Worm (Caenorhabditis elegans) whole organism, late embryonic: Measurements from ENCODE around the gene dpm-3.

Experiments
- C08G9.2 ChIP-seq: sonication (generic microtip); optimal IDR thresholded peaks from 2 replicates; lab custom pipeline; 2016; ENCODE audit warnings: mild to moderate bottlenecking, missing genetic modification characterization, moderate library complexity, missing compliant biosample characterization
- F13H6.1 ChIP-seq: sonication (generic microtip); optimal IDR thresholded peaks from 2 replicates; lab custom pipeline; 2016; ENCODE audit warnings: missing genetic modification characterization, missing compliant biosample characterization
- K09A11.1 ChIP-seq: sonication (generic microtip); optimal IDR thresholded peaks from 2 replicates; lab custom pipeline; 2017; ENCODE audit warnings: antibody characterized with exemption, mild to moderate bottlenecking, missing genetic modification characterization, missing compliant biosample characterization; ENCODE audit not compliant: insufficient read depth
- Y22D7AL.16 ChIP-seq: sonication (generic microtip); optimal IDR thresholded peaks from 2 replicates; lab custom pipeline; 2016; ENCODE audit warnings: missing genetic modification characterization, missing compliant biosample characterization
- ceh-18 ChIP-seq: sonication (generic microtip); optimal IDR thresholded peaks from 2 replicates; lab custom pipeline; 2016; ENCODE audit warnings: missing genetic modification characterization, missing compliant biosample characterization
- ceh-19 ChIP-seq: fragments of 200-800 bp; sonication (Bioruptor generic); optimal IDR thresholded peaks from 2 replicates; lab custom pipeline; 2018; ENCODE audit warnings: mild to moderate bottlenecking, missing genetic modification characterization, missing compliant biosample characterization
- ceh-2 ChIP-seq: sonication (generic microtip); optimal IDR thresholded peaks from 2 replicates; lab custom pipeline; 2016; ENCODE audit warnings: missing genotype, missing genetic modification characterization, missing compliant biosample characterization
- ceh-45 ChIP-seq: fragments of 200-800 bp; sonication (Bioruptor generic); IDR thresholded peaks from 2 replicates; pipeline ENCODE4 v1.3.6; 2022; ENCODE audit warnings: missing genetic modification reagents, missing genetic modification characterization, missing compliant biosample characterization
- ceh-48 ChIP-seq: sonication (generic microtip); optimal IDR thresholded peaks from 2 replicates; lab custom pipeline; 2016; ENCODE audit warnings: missing genetic modification characterization, inconsistent platforms, missing compliant biosample characterization
- ceh-9 ChIP-seq: sonication (generic microtip); optimal IDR thresholded peaks from 2 replicates; lab custom pipeline; 2016; ENCODE audit warnings: mild to moderate bottlenecking, missing genetic modification characterization, inconsistent platforms, missing compliant biosample characterization
- che-1 ChIP-seq: sonication (generic microtip); optimal IDR thresholded peaks from 2 replicates; lab custom pipeline; 2016; ENCODE audit warnings: mild to moderate bottlenecking, missing genetic modification characterization, missing compliant biosample characterization
- elt-2 ChIP-seq: sonication (generic microtip); optimal IDR thresholded peaks from 2 replicates; lab custom pipeline; 2016; ENCODE audit warnings: missing genetic modification reagents, missing genetic modification characterization, missing compliant biosample characterization
- elt-4 ChIP-seq: sonication (generic microtip); optimal IDR thresholded peaks from 2 replicates; lab custom pipeline; 2016; ENCODE audit warnings: missing genetic modification characterization, missing compliant biosample characterization
- gmeb-2 ChIP-seq: sonication (generic microtip); optimal IDR thresholded peaks from 2 replicates; lab custom pipeline; 2016; ENCODE audit warnings: missing genetic modification characterization, inconsistent platforms, missing compliant biosample characterization
- hlh-15 ChIP-seq: sonication (generic microtip); optimal IDR thresholded peaks from 2 replicates; lab custom pipeline; 2016; ENCODE audit warnings: missing genetic modification characterization, missing compliant biosample characterization
- hlh-30 ChIP-seq: sonication (generic microtip); optimal IDR thresholded peaks from 2 replicates; lab custom pipeline; 2017; ENCODE audit warnings: antibody characterized with exemption, missing genetic modification characterization, missing compliant biosample characterization; ENCODE audit not compliant: insufficient read depth
- hlh-6 ChIP-seq: sonication (generic microtip); optimal IDR thresholded peaks from 2 replicates; lab custom pipeline; 2016; ENCODE audit warnings: missing genotype, missing genetic modification characterization, missing compliant biosample characterization
- hlh-8 ChIP-seq: sonication (generic microtip); optimal IDR thresholded peaks from 2 replicates; lab custom pipeline; 2016; ENCODE audit warnings: missing genotype, missing genetic modification characterization, missing compliant biosample characterization
- madf-2 ChIP-seq: sonication (generic microtip); optimal IDR thresholded peaks from 2 replicates; lab custom pipeline; 2017; ENCODE audit warnings: missing genetic modification characterization, missing compliant biosample characterization
- nfya-1 ChIP-seq: sonication (generic microtip); optimal IDR thresholded peaks from 2 replicates; lab custom pipeline; 2017; ENCODE audit warnings: missing genetic modification characterization, mild to moderate bottlenecking, missing compliant biosample characterization, antibody characterized with exemption, moderate library complexity
- pag-3 ChIP-seq: sonication (generic microtip); optimal IDR thresholded peaks from 2 replicates; lab custom pipeline; 2016; ENCODE audit warnings: missing compliant biosample characterization, missing genetic modification characterization, borderline replicate concordance
- pat-9 ChIP-seq: fragments of 200-800 bp; sonication (Bioruptor generic); optimal IDR thresholded peaks from 2 replicates; lab custom pipeline; 2018; ENCODE audit warnings: mild to moderate bottlenecking, missing genetic modification characterization, moderate library complexity, missing compliant biosample characterization
- pha-2 ChIP-seq: sonication (generic microtip); optimal IDR thresholded peaks from 2 replicates; lab custom pipeline; 2017; ENCODE audit warnings: mild to moderate bottlenecking, missing genetic modification characterization, missing compliant biosample characterization
- pha-4 ChIP-seq: fragments of 150-350 bp; optimal IDR thresholded peaks from 2 replicates; lab custom pipeline; 2018; ENCODE audit warnings: missing biosample characterization, missing genetic modification reagents, missing genetic modification characterization
- pqm-1 ChIP-seq: sonication (generic microtip); optimal IDR thresholded peaks from 2 replicates; lab custom pipeline; 2016; ENCODE audit warnings: missing genetic modification characterization, missing compliant biosample characterization
- pros-1 ChIP-seq: fragments of 150-350 bp; optimal IDR thresholded peaks from 2 replicates; lab custom pipeline; 2014; ENCODE audit warnings: missing biosample characterization, missing genetic modification reagents, missing genetic modification characterization
- ref-2 ChIP-seq: sonication (generic microtip); optimal IDR thresholded peaks from 2 replicates; lab custom pipeline; 2016; ENCODE audit warnings: missing genetic modification characterization, missing compliant biosample characterization
- rnt-1 ChIP-seq: sonication (generic microtip); optimal IDR thresholded peaks from 2 replicates; lab custom pipeline; 2016; ENCODE audit warnings: missing genetic modification characterization, missing compliant biosample characterization
- sdc-2 ChIP-seq: sonication (generic microtip); optimal IDR thresholded peaks from 2 replicates; lab custom pipeline; 2016; ENCODE audit warnings: missing genotype, missing genetic modification characterization, missing compliant biosample characterization
- sox-4 ChIP-seq: sonication (generic microtip); optimal IDR thresholded peaks from 2 replicates; lab custom pipeline; 2017; ENCODE audit warnings: mild to moderate bottlenecking, missing genetic modification characterization, inconsistent platforms, missing compliant biosample characterization
- tbx-7 ChIP-seq: sonication (generic microtip); optimal IDR thresholded peaks from 2 replicates; lab custom pipeline; 2016; ENCODE audit warnings: missing genotype, missing genetic modification characterization, missing compliant biosample characterization
- unc-3 ChIP-seq, 2 experiments: fragments of 200-800 bp in 1 of 2; sonication (Bioruptor generic) in 1 of 2; sonication (generic microtip) in 1 of 2; conservative IDR thresholded peaks in 1 of 2; optimal IDR thresholded peaks in 1 of 2; 2 replicates each; pipeline versions ENCODE4 v1.3.6 to Lab custom; 2016 to 2022; ENCODE audit warnings: missing compliant biosample characterization in 2 of 2, missing genetic modification characterization in 2 of 2, missing genetic modification reagents in 1 of 2
- unc-42 ChIP-seq: sonication (generic microtip); optimal IDR thresholded peaks from 2 replicates; lab custom pipeline; 2016; ENCODE audit warnings: missing genotype, missing genetic modification characterization, missing compliant biosample characterization
- unc-55 ChIP-seq: sonication (generic microtip); optimal IDR thresholded peaks from 2 replicates; lab custom pipeline; 2017; ENCODE audit warnings: missing biosample characterization, missing genetic modification reagents, missing genetic modification characterization
- unc-86 ChIP-seq: sonication (generic microtip); optimal IDR thresholded peaks from 2 replicates; lab custom pipeline; 2016; ENCODE audit warnings: missing genetic modification characterization, missing compliant biosample characterization
- ztf-16 ChIP-seq: sonication (generic microtip); optimal IDR thresholded peaks from 2 replicates; lab custom pipeline; 2017; ENCODE audit warnings: missing genetic modification characterization, missing compliant biosample characterization

Gene dpm-3

DNA sequence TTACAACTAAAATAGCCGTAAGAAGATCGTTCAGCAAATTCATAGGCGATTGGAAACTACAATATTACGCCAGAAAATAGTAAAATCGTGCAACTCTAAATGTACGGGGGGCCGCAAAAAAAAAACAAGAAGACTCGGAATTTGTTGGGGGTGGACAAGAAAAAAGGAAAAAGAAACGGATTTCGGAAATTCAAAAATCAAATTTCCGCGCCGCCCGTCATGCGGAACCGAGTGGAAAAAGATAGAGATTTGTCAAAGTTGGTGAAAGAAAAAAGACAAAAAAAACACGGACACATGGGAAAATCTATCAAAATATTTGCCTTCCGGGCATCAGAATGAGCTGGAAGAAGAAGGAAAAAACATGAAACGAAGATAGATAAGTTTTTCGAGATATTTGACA lies 27.9 kb downstream of the dpm-3 start:
- TF ChIP-seq unc-42 (tag; lab: Kevin White, UChicago) (peak; percentile 86), sox-4 (tag; lab: Kevin White, UChicago) (no peak)

DNA sequence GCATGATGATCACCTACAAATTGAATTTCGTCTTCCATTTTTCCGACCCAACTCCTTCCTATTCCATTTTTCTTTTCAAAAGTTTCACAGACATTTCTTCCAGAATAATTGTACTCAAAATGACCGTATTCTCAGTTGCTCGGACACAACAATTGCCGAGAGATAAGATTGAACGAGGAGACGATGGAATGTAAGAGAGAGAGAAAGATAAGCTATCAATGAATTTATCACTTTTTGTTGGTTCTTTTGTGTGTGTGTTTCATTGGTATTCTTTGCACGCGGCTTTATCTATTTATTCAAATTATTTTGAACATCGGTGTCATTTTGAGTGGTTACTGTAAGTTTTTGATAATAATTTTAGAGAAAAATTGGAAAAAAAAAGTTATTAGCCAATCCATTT lies 29.1 kb downstream of the dpm-3 start, which contains the start of gene ugt-65:
ugt-65 (plus strand) TSS at position 229 of the 400 bp plus-strand sequence.
- TF ChIP-seq nfya-1 (tag; lab: Kevin White, UChicago) = no peak
- no peak for TF ChIP-seq hlh-8 (tag; lab: Kevin White, UChicago)
- TF ChIP-seq rnt-1 = no peak
- no peak for TF ChIP-seq madf-2
- peak; percentile 86 for TF ChIP-seq elt-2
- TF ChIP-seq, all 69 proteins: peak for 1

DNA sequence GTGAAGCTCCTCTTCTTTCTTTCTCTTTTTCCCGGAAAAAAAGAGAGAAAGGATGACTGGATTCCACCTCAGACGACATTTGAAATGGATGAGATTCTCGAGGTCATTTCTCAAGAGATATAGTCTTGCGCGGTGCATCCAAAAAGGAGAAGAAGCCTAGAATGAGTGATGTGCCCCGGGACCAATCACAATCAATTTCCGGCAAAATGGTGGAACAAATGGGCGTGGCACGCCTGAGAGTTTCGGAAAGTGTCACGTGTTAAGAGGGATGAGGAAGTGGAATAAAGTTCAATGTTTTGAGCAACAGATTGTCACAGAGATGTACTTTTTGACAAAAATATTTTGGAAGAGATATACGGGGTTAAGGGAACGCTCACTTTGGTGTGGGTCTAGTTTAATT lies 34.2 kb downstream of the dpm-3 start:
- TF ChIP-seq tbx-7 (tag; lab: Kevin White, UChicago) (no peak), pag-3 (tag; lab: Kevin White, UChicago) (no peak), ceh-19 (GFP tag; lab: Kevin White, UChicago) (no peak), unc-55 (GFP tag; lab: Kevin White, UChicago) (no peak), ceh-2 (no peak), ceh-9 (no peak), elt-2 (no peak), C08G9.2 (no peak), sox-4 (tag; lab: Kevin White, UChicago) (no peak), ceh-48 (tag; lab: Kevin White, UChicago) (no peak), rnt-1 (no peak), hlh-15 (tag; lab: Kevin White, UChicago) (no peak), elt-4 (tag; lab: Kevin White, UChicago) (no peak), unc-3 (GFP tag; conservative IDR thresholded peaks at IDR 0.05; lab: Robert Waterston, UW) (no peak), unc-3 (tag; optimal IDR thresholded peaks at IDR 0.05; lab: Kevin White, UChicago) (no peak), pros-1 (no peak), pha-4 (tag; lab: Kevin White, UChicago) (no peak), unc-86 (tag; lab: Kevin White, UChicago) (no peak)

ce11 chrIV:12427687-12428284 lies 36.4 kb downstream of the dpm-3 start:
- TF ChIP-seq ceh-18 (tag; lab: Kevin White, UChicago) = peak; percentile 30
- TF ChIP-seq ztf-16 (tag; lab: Kevin White, UChicago) = peak; percentile 78
- TF ChIP-seq F13H6.1 (tag; lab: Kevin White, UChicago) = peak; percentile 25
- peak; percentile 0 for TF ChIP-seq unc-42 (tag; lab: Kevin White, UChicago)
- no peak for TF ChIP-seq che-1 (tag; lab: Kevin White, UChicago)

DNA sequence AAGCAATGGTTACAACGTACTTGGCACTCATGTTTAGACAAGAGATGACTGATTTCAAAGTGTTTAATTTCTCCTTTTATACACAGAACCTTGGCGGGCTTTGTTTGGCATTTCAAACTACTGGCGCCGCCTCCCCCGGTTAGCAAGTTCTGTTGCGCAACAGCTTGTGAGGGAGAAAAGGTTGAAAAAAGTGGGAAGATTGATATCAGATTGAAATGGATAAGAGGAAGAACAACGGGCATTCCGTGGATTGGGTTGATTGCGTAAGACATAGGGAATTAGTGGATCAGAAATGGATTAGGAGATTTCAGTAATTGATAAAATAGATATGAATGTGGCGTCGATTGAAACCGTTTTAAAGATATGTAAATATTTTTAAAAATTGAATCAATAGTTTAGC lies 37.1 kb downstream of the dpm-3 start, which contains the start of gene col-130:
col-130 (minus strand) TSS at position 50 of the 400 bp plus-strand sequence.
- TF ChIP-seq Y22D7AL.16 (tag; lab: Kevin White, UChicago) = no peak
- TF ChIP-seq pat-9 (tag; lab: Kevin White, UChicago) = no peak
- no peak for TF ChIP-seq pag-3 (tag; lab: Kevin White, UChicago)
- TF ChIP-seq elt-2 = no peak
- TF ChIP-seq sdc-2 = no peak
- TF ChIP-seq ref-2 = no peak
- TF ChIP-seq hlh-30 (tag; lab: Kevin White, UChicago) = no peak

DNA sequence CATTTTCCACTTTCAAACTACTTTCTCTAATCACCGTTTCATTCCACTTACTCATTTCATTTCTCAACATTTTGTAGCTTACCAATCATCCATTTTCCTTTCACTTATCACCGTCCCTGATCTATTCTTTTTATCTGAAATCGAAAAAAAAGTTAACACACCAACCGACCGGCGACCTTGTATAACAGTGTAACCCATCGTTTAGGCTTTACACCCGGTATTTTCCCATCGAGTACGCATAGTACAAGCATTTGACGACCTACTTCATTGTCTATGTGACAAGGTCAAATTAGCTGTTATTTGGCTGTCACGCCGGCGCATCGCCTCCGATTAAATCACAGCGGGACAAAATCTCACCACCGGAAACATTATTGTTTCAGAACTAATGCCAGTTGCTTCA lies 38.1 kb downstream of the dpm-3 start:
- no peak for TF ChIP-seq ceh-45
- no peak for TF ChIP-seq pha-2 (tag; lab: Kevin White, UChicago)
- TF ChIP-seq ceh-2 = no peak
- no peak for TF ChIP-seq gmeb-2 (tag; lab: Kevin White, UChicago)
- no peak for TF ChIP-seq hlh-6 (tag; lab: Kevin White, UChicago)
- TF ChIP-seq pqm-1 = no peak
- TF ChIP-seq K09A11.1 = no peak
- TF ChIP-seq ceh-48 (tag; lab: Kevin White, UChicago) = no peak
- no peak for TF ChIP-seq elt-4 (tag; lab: Kevin White, UChicago)
- TF ChIP-seq, all 69 proteins: peak for 0
